Worm (Caenorhabditis elegans) whole organism, young adult: ENCODE measurements around the gene AH9.4.

Experiments used
- B0336.3 ChIP-seq: fragments of 200-800 bp; sonication (Bioruptor generic); IDR thresholded peaks from 2 replicates; pipeline ENCODE4 v1.3.6; 2022; ENCODE audit warnings: missing genetic modification characterization, missing compliant biosample characterization
- F33H1.4 ChIP-seq: fragments of 200-800 bp; sonication (Bioruptor generic); IDR thresholded peaks from 2 replicates; pipeline ENCODE4 v1.3.6; 2022; ENCODE audit warnings: missing genetic modification reagents, missing genetic modification characterization, missing compliant biosample characterization
- F39B2.1 ChIP-seq: fragments of 200-800 bp; sonication (Bioruptor generic); IDR thresholded peaks from 2 replicates; pipeline ENCODE4 v1.3.6; 2022; ENCODE audit warnings: missing genetic modification reagents, missing genetic modification characterization, missing compliant biosample characterization
- F49E8.2 ChIP-seq: sonication (generic microtip); optimal IDR thresholded peaks from 3 replicates; lab custom pipeline; 2017; ENCODE audit warnings: missing genetic modification characterization, mild to moderate bottlenecking, missing compliant biosample characterization, antibody characterized with exemption, moderate library complexity; ENCODE audit not compliant: insufficient read depth
- T07F8.4 ChIP-seq: sonication (generic microtip); optimal IDR thresholded peaks from 2 replicates; lab custom pipeline; 2016; ENCODE audit warnings: mild to moderate bottlenecking, missing genetic modification characterization, moderate library complexity, missing compliant biosample characterization
- Y56A3A.18 ChIP-seq: fragments of 200-800 bp; sonication (Bioruptor generic); IDR thresholded peaks from 2 replicates; pipeline ENCODE4 v1.3.6; 2022; ENCODE audit warnings: missing genetic modification reagents, missing genetic modification characterization, missing compliant biosample characterization
- Y67H2A.10 ChIP-seq: fragments of 200-800 bp; sonication (Bioruptor generic); conservative IDR thresholded peaks from 2 replicates; pipeline ENCODE4 v1.3.6; 2022; ENCODE audit warnings: missing genetic modification reagents, missing genetic modification characterization, missing compliant biosample characterization
- Y95B8A.8 ChIP-seq: fragments of 200-800 bp; sonication (Bioruptor generic); IDR thresholded peaks from 2 replicates; pipeline ENCODE4 v1.3.6; 2022; ENCODE audit warnings: missing genetic modification reagents, missing genetic modification characterization, missing compliant biosample characterization
- attf-5 ChIP-seq: fragments of 200-800 bp; sonication (Bioruptor generic); optimal IDR thresholded peaks from 2 replicates; lab custom pipeline; 2018; ENCODE audit warnings: mild to moderate bottlenecking, missing genetic modification characterization, missing compliant biosample characterization
- bed-1 ChIP-seq: fragments of 200-800 bp; sonication (Bioruptor generic); IDR thresholded peaks from 2 replicates; pipeline ENCODE4 v1.3.6; 2022; ENCODE audit warnings: missing genetic modification reagents, missing genetic modification characterization, missing compliant biosample characterization
- cebp-1 ChIP-seq, 2 experiments: fragments of 200-800 bp in 1 of 2; sonication (Bioruptor generic) in 1 of 2; sonication (generic microtip) in 1 of 2; IDR thresholded peaks in 1 of 2; optimal IDR thresholded peaks in 1 of 2; 2 replicates each; pipeline versions ENCODE4 v1.3.6 to Lab custom; 2017 to 2022; ENCODE audit warnings: missing compliant biosample characterization in 2 of 2, missing genetic modification characterization in 2 of 2, mild to moderate bottlenecking in 1 of 2, missing genetic modification reagents in 1 of 2, moderate library complexity in 1 of 2
- cebp-2 ChIP-seq: fragments of 200-800 bp; sonication (Bioruptor generic); IDR thresholded peaks from 2 replicates; pipeline ENCODE4 v1.3.6; 2022; ENCODE audit warnings: missing genetic modification characterization, missing compliant biosample characterization
- ceh-100 ChIP-seq: fragments of 200-800 bp; sonication (Bioruptor generic); IDR thresholded peaks from 2 replicates; pipeline ENCODE4 v1.3.6; 2022; ENCODE audit warnings: missing genetic modification reagents, missing genetic modification characterization, missing compliant biosample characterization
- ceh-79 ChIP-seq: sonication (generic microtip); optimal IDR thresholded peaks from 2 replicates; lab custom pipeline; 2017; ENCODE audit warnings: mild to moderate bottlenecking, missing genetic modification characterization, missing compliant biosample characterization
- ceh-91 ChIP-seq: fragments of 200-800 bp; sonication (Bioruptor generic); IDR thresholded peaks from 2 replicates; pipeline ENCODE4 v1.3.6; 2022; ENCODE audit warnings: missing genetic modification reagents, missing genetic modification characterization, missing compliant biosample characterization
- dox-1 ChIP-seq: fragments of 200-800 bp; sonication (Bioruptor generic); IDR thresholded peaks from 2 replicates; pipeline ENCODE4 v1.3.6; 2022; ENCODE audit warnings: missing genetic modification reagents, missing genetic modification characterization, missing compliant biosample characterization
- efl-1 ChIP-seq: fragments of 150-350 bp; optimal IDR thresholded peaks from 2 replicates; lab custom pipeline; 2014; ENCODE audit warnings: missing biosample characterization, missing genetic modification reagents, missing genetic modification characterization
- egl-44 ChIP-seq: fragments of 200-800 bp; sonication (Bioruptor generic); IDR thresholded peaks from 2 replicates; pipeline ENCODE4 v1.3.6; 2022; ENCODE audit warnings: missing genetic modification reagents, missing genetic modification characterization, missing compliant biosample characterization
- egrh-3 ChIP-seq: fragments of 200-800 bp; sonication (Bioruptor generic); IDR thresholded peaks from 2 replicates; pipeline ENCODE4 v1.3.6; 2022; ENCODE audit warnings: missing genetic modification reagents, missing genetic modification characterization, missing compliant biosample characterization
- ekl-4 ChIP-seq: fragments of 200-800 bp; sonication (Bioruptor generic); IDR thresholded peaks from 2 replicates; pipeline ENCODE4 v1.3.6; 2022; ENCODE audit warnings: missing genetic modification reagents, missing genetic modification characterization, missing compliant biosample characterization
- fkh-3 ChIP-seq: sonication (generic microtip); optimal IDR thresholded peaks from 2 replicates; lab custom pipeline; 2016; ENCODE audit warnings: mild to moderate bottlenecking, missing genetic modification characterization, missing compliant biosample characterization
- hlh-12 ChIP-seq: sonication (generic microtip); optimal IDR thresholded peaks from 2 replicates; lab custom pipeline; 2016; ENCODE audit warnings: missing genetic modification characterization, missing compliant biosample characterization
- hmg-1.2 ChIP-seq: fragments of 200-800 bp; sonication (Bioruptor generic); IDR thresholded peaks from 2 replicates; pipeline ENCODE4 v1.3.6; 2022; ENCODE audit warnings: missing genetic modification reagents, missing genetic modification characterization, missing compliant biosample characterization
- lag-1 ChIP-seq: fragments of 200-800 bp; sonication (Bioruptor generic); IDR thresholded peaks from 2 replicates; pipeline ENCODE4 v1.3.6; 2022; ENCODE audit warnings: missing genetic modification reagents, missing genetic modification characterization, missing compliant biosample characterization
- madf-8 ChIP-seq: fragments of 200-800 bp; sonication (Bioruptor generic); conservative IDR thresholded peaks from 2 replicates; pipeline ENCODE4 v1.3.6; 2022; ENCODE audit warnings: missing genetic modification reagents, missing genetic modification characterization, missing compliant biosample characterization
- mcd-1 ChIP-seq: fragments of 200-800 bp; sonication (Bioruptor generic); IDR thresholded peaks from 2 replicates; pipeline ENCODE4 v1.3.6; 2022; ENCODE audit warnings: missing genetic modification reagents, missing genetic modification characterization, missing compliant biosample characterization
- mes-4 ChIP-seq: sonication (generic microtip); optimal IDR thresholded peaks from 2 replicates; lab custom pipeline; 2016; ENCODE audit warnings: missing genotype, missing genetic modification characterization, missing compliant biosample characterization
- nfya-1 ChIP-seq: sonication (generic microtip); optimal IDR thresholded peaks from 2 replicates; lab custom pipeline; 2017; ENCODE audit warnings: antibody characterized with exemption, missing compliant biosample characterization, missing genetic modification characterization, borderline replicate concordance; ENCODE audit not compliant: insufficient read depth
- nhr-120 ChIP-seq: fragments of 200-800 bp; sonication (Bioruptor generic); IDR thresholded peaks from 2 replicates; pipeline ENCODE4 v1.3.6; 2022; ENCODE audit warnings: missing genetic modification characterization, missing compliant biosample characterization
- nhr-179 ChIP-seq: sonication (generic microtip); optimal IDR thresholded peaks from 2 replicates; lab custom pipeline; 2016; ENCODE audit warnings: mild to moderate bottlenecking, missing genetic modification characterization, missing compliant biosample characterization
- nhr-80 ChIP-seq: sonication (generic microtip); optimal IDR thresholded peaks from 2 replicates; lab custom pipeline; 2016; ENCODE audit warnings: missing genetic modification characterization, missing compliant biosample characterization
- snpc-1.1 ChIP-seq: sonication (generic microtip); optimal IDR thresholded peaks from 2 replicates; lab custom pipeline; 2017; ENCODE audit warnings: missing genetic modification characterization, mild to moderate bottlenecking, missing compliant biosample characterization, antibody characterized with exemption, moderate library complexity, missing genotype, missing genetic modification reagents; ENCODE audit not compliant: insufficient read depth
- snpc-1.3 ChIP-seq: sonication (generic microtip); optimal IDR thresholded peaks from 2 replicates; lab custom pipeline; 2017; ENCODE audit warnings: missing genetic modification characterization, mild to moderate bottlenecking, missing compliant biosample characterization, antibody characterized with exemption, moderate library complexity, missing genotype, missing genetic modification reagents; ENCODE audit not compliant: insufficient read depth
- snpc-3.4 ChIP-seq: sonication (generic microtip); optimal IDR thresholded peaks from 2 replicates; lab custom pipeline; 2017; ENCODE audit warnings: missing genetic modification characterization, mild to moderate bottlenecking, missing compliant biosample characterization, antibody characterized with exemption, moderate library complexity, missing genotype, missing genetic modification reagents
- zfh-2 ChIP-seq: fragments of 200-800 bp; sonication (Bioruptor generic); conservative IDR thresholded peaks from 2 replicates; pipeline ENCODE4 v1.3.6; 2022; ENCODE audit warnings: missing genetic modification reagents, missing genetic modification characterization, missing compliant biosample characterization
- ztf-22 ChIP-seq: fragments of 200-800 bp; sonication (Bioruptor generic); optimal IDR thresholded peaks from 2 replicates; lab custom pipeline; 2018; ENCODE audit warnings: mild to moderate bottlenecking, missing genetic modification characterization, moderate library complexity, missing compliant biosample characterization
- ztf-3 ChIP-seq: fragments of 200-800 bp; sonication (Bioruptor generic); optimal IDR thresholded peaks from 2 replicates; lab custom pipeline; 2018; ENCODE audit warnings: mild to moderate bottlenecking, missing genetic modification characterization, missing compliant biosample characterization
- ztf-6 ChIP-seq: fragments of 200-800 bp; sonication (Bioruptor generic); IDR thresholded peaks from 2 replicates; pipeline ENCODE4 v1.3.6; 2022; ENCODE audit warnings: missing genetic modification reagents, missing genetic modification characterization, missing compliant biosample characterization

Gene AH9.4

ce11 chrX:2261003-2261402 is 13.1 kb downstream of the AH9.4 start, which contains the start of gene AH9.3:
TSS of gene AH9.3 (minus strand) at chrX:2261103.
- TF ChIP-seq nhr-80 (tag; lab: Kevin White, UChicago) (peak; percentile 6), mcd-1 (GFP tag; lab: Robert Waterston, UW) (no peak), cebp-1 (GFP tag; IDR thresholded peaks at IDR 0.05; lab: Robert Waterston, UW) (no peak), cebp-1 (tag; optimal IDR thresholded peaks at IDR 0.05; lab: Kevin White, UChicago) (no peak)

- TF ChIP-seq cebp-1 (GFP tag; IDR thresholded peaks at IDR 0.05; lab: Robert Waterston, UW) (peak; percentile 60; the same call in 1 of the 2 replicates), cebp-1 (tag; optimal IDR thresholded peaks at IDR 0.05; lab: Kevin White, UChicago) (peak; percentile 96), attf-5 (GFP tag; lab: Kevin White, UChicago) (no peak), efl-1 (GFP tag; lab: Kevin White, UChicago) (peak; percentile 57), nhr-80 (tag; lab: Kevin White, UChicago) (peak; percentile 11)
- TF ChIP-seq, all 124 proteins: peak for 3
These were observed 15.7 kb downstream of the AH9.4 start for ce11 chrX:2258404-2258803.

- TF ChIP-seq lag-1 (GFP tag; lab: Robert Waterston, UW) (no peak), snpc-1.3 (no peak), ceh-100 (GFP tag; lab: Robert Waterston, UW) (no peak), Y67H2A.10 (GFP tag; lab: Robert Waterston, UW) (no peak), nhr-179 (tag; lab: Kevin White, UChicago) (no peak), fkh-3 (tag; lab: Kevin White, UChicago) (no peak), ztf-6 (GFP tag; lab: Robert Waterston, UW) (no peak), zfh-2 (GFP tag; lab: Robert Waterston, UW) (no peak), F49E8.2 (tag; lab: Kevin White, UChicago) (no peak), B0336.3 (no peak), ceh-79 (tag; lab: Kevin White, UChicago) (no peak), mes-4 (tag; lab: Kevin White, UChicago) (no peak), snpc-1.1 (tag; lab: Kevin White, UChicago) (no peak), nhr-120 (GFP tag; lab: Robert Waterston, UW) (no peak), nfya-1 (tag; lab: Kevin White, UChicago) (no peak), egl-44 (no peak), F39B2.1 (GFP tag; lab: Robert Waterston, UW) (no peak), dox-1 (GFP tag; lab: Robert Waterston, UW) (no peak), Y56A3A.18 (GFP tag; lab: Robert Waterston, UW) (no peak)
- TF ChIP-seq, all 124 proteins: peak for 0
These were observed 16.1 kb downstream of the AH9.4 start, which contains the start of gene crn-4 for ce11 chrX:2258001-2258400. TSS of gene crn-4 (minus strand) at chrX:2258101.

ce11 chrX:2246908-2247307 is 27.2 kb downstream of the AH9.4 start, which contains the start of gene AH9.1:
TSS of gene AH9.1 (minus strand) at chrX:2247008.
- TF ChIP-seq ceh-91 (GFP tag; lab: Robert Waterston, UW): no peak
- no peak for TF ChIP-seq bed-1
- no peak for TF ChIP-seq cebp-2
- TF ChIP-seq ekl-4 (GFP tag; lab: Robert Waterston, UW): no peak
- no peak for TF ChIP-seq F33H1.4
- TF ChIP-seq cebp-1 (GFP tag; IDR thresholded peaks at IDR 0.05; lab: Robert Waterston, UW): no peak
- no peak for TF ChIP-seq cebp-1 (tag; optimal IDR thresholded peaks at IDR 0.05; lab: Kevin White, UChicago)
- no peak for TF ChIP-seq snpc-3.4
- no peak for TF ChIP-seq egrh-3 (GFP tag; lab: Robert Waterston, UW)
- TF ChIP-seq ztf-22 (GFP tag; lab: Kevin White, UChicago): no peak
- no peak for TF ChIP-seq Y95B8A.8
- TF ChIP-seq T07F8.4: no peak
- no peak for TF ChIP-seq madf-8 (GFP tag; lab: Robert Waterston, UW)
- no peak for TF ChIP-seq attf-5 (GFP tag; lab: Kevin White, UChicago)
- TF ChIP-seq hmg-1.2 (GFP tag; lab: Robert Waterston, UW): no peak
- no peak for TF ChIP-seq hlh-12
- TF ChIP-seq ztf-3 (GFP tag; lab: Kevin White, UChicago): no peak
- TF ChIP-seq, all 124 proteins: peak for 0
